Worm (Caenorhabditis elegans) whole organism, midembryonic: ENCODE measurements around the gene C50F4.1.

Experiments
- cog-1 ChIP-seq: sonication (generic microtip); optimal IDR thresholded peaks from 2 replicates; lab custom pipeline; 2016; ENCODE audit warnings: missing genetic modification characterization, missing compliant biosample characterization
- flt-1 ChIP-seq: fragments of 200-800 bp; sonication (Bioruptor generic); IDR thresholded peaks from 2 replicates; pipeline ENCODE4 v1.3.6; 2022; ENCODE audit warnings: missing genetic modification characterization, missing compliant biosample characterization
- ref-1 ChIP-seq: fragments of 200-800 bp; sonication (Bioruptor generic); conservative IDR thresholded peaks from 2 replicates; pipeline ENCODE4 v1.3.6; 2022; ENCODE audit warnings: missing genetic modification reagents, missing genetic modification characterization, missing compliant biosample characterization
- tab-1 ChIP-seq: fragments of 200-800 bp; sonication (Bioruptor generic); IDR thresholded peaks from 2 replicates; pipeline ENCODE4 v1.3.6; 2022; ENCODE audit warnings: missing genetic modification characterization, missing compliant biosample characterization
- ztf-29 ChIP-seq: fragments of 200-800 bp; sonication (Bioruptor generic); IDR thresholded peaks from 2 replicates; pipeline ENCODE4 v1.3.6; 2022; ENCODE audit warnings: missing genetic modification reagents, missing genetic modification characterization, missing compliant biosample characterization

DNA sequence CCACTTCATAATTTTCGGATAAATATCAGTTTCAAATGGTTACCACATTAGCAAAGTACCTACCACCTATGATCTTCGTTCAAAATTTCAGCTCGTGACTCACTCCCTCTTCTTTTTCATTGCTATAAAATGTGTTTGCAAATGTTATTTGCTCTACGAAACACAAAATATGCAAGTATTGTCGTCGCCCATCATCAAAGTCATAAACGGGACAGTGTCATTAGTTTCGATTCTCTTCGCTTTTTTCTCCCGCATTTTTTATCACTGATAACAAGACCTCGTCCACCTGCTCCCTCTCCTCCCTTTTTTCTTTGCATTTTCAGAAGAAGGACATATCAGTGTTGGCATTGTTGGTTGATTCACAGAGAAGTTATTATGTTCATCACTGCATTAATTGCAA lies at the start of gene C50F4.1:
- TF ChIP-seq flt-1 (GFP tag; lab: Robert Waterston, UW): no peak
- TF ChIP-seq ref-1 (GFP tag; lab: Robert Waterston, UW): no peak
- TF ChIP-seq tab-1 (GFP tag; lab: Robert Waterston, UW): no peak
- no peak for TF ChIP-seq cog-1 (tag; lab: Kevin White, UChicago)
- TF ChIP-seq ztf-29 (GFP tag; lab: Robert Waterston, UW): no peak
